Worm (Caenorhabditis elegans): Measurements from ENCODE around the gene Y14H12B.1.
A peak's percentile ranks its signal among the peaks of the same experiment; 100 is the strongest.

The Y14H12B.1 gene

DNA sequence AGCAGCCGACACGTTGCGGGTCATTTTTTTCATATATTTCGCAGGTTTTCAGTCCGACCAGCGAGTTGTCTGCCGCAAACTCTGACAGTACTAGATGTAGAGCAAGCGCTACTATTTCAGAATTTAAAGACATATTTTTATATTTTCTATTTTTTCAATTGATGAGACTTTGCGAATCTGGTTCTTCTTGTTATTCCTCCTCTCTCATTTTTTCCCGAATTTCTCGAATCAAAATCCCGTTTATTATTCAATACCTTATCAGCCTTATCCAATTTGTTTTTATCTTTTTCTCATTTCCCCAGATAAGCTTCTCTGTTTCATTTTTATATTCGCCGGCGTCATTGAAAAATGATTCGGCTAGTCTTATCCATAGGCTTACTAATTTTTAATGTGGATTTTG is 41.7 kb downstream of the Y14H12B.1 start, which contains the start of gene dos-2:
Gene dos-2 (plus strand): TSS at position 301 of the 400 bp plus-strand sequence.
- TF ChIP-seq efl-1 (GFP tag; optimal IDR thresholded peaks at IDR 0.05) (no peak), F52B5.7 (tag; optimal IDR thresholded peaks at IDR 0.05) (no peak), akir-1 (GFP tag; optimal IDR thresholded peaks at IDR 0.05) (no peak), mel-28 (tag; optimal IDR thresholded peaks at IDR 0.05; ENCODE audit: borderline replicate concordance) (no peak), aptf-3 (GFP tag; IDR thresholded peaks at IDR 0.05) (no peak), ceh-100 (GFP tag; IDR thresholded peaks at IDR 0.05) (no peak), Y53G8AR.9 (GFP tag; conservative IDR thresholded peaks at IDR 0.05) (no peak), F23B12.7 (tag; optimal IDR thresholded peaks at IDR 0.05; ENCODE audit: insufficient read depth) (no peak), sdz-38 (tag; optimal IDR thresholded peaks at IDR 0.05) (no peak), nhr-90 (tag; optimal IDR thresholded peaks at IDR 0.05) (no peak), bed-2 (GFP tag; IDR thresholded peaks at IDR 0.05) (no peak), let-526 (GFP tag; IDR thresholded peaks at IDR 0.05) (no peak), ztf-18 (tag; optimal IDR thresholded peaks at IDR 0.05) (no peak), nhr-80 (tag; optimal IDR thresholded peaks at IDR 0.05) (no peak), Y95B8A.8 (GFP tag; IDR thresholded peaks at IDR 0.05) (no peak), nfyb-1 (GFP tag; IDR thresholded peaks at IDR 0.05) (no peak), hmg-1.2 (GFP tag; IDR thresholded peaks at IDR 0.05) (no peak), mxl-1 (tag; optimal IDR thresholded peaks at IDR 0.05) (no peak), F49E8.2 (tag; optimal IDR thresholded peaks at IDR 0.05; ENCODE audit: insufficient read depth) (no peak), lin-40 (tag; optimal IDR thresholded peaks at IDR 0.05) (no peak)

DNA sequence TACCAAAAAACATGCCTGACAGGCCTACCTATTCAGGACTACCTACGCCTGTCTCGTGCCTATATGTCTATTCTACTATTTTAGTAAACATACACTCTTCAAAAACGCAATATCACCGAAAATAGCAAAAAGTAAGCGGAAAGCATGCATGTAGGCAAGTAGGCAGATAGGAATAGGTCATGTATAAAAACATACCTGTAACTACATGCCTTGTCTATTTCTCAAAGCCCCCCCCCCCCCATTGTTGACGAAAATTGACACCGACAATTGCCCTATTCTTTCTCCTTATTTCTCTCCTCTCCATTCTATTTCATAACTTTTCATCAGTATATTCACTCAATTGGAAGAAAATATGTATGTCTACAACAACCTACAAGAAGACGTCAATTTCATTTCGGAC is 44.0 kb downstream of the Y14H12B.1 start:
- TF ChIP-seq egl-18 (GFP tag; IDR thresholded peaks at IDR 0.05) = no peak
- TF ChIP-seq nhr-90 (tag; optimal IDR thresholded peaks at IDR 0.05) = no peak
- no peak for TF ChIP-seq tlf-1 (GFP tag; optimal IDR thresholded peaks at IDR 0.05)
- no peak for TF ChIP-seq snpc-4 (GFP tag; optimal IDR thresholded peaks at IDR 0.05)
- no peak for TF ChIP-seq snpc-4 (tag; optimal IDR thresholded peaks at IDR 0.05)
- no peak for TF ChIP-seq F22D6.2 (tag; optimal IDR thresholded peaks at IDR 0.05)
- TF ChIP-seq ama-1 (optimal IDR thresholded peaks at IDR 0.05) = no peak
- no peak for TF ChIP-seq ama-1 (GFP tag; optimal IDR thresholded peaks at IDR 0.05)
- no peak for TF ChIP-seq fkh-3 (tag; optimal IDR thresholded peaks at IDR 0.05)
- no peak for TF ChIP-seq tbx-9 (tag; optimal IDR thresholded peaks at IDR 0.05; ENCODE audit: borderline replicate concordance)
- no peak for TF ChIP-seq snpc-1.1 (tag; optimal IDR thresholded peaks at IDR 0.05; ENCODE audit: insufficient read depth)
- TF ChIP-seq nhr-27 (tag; optimal IDR thresholded peaks at IDR 0.05) = no peak

DNA sequence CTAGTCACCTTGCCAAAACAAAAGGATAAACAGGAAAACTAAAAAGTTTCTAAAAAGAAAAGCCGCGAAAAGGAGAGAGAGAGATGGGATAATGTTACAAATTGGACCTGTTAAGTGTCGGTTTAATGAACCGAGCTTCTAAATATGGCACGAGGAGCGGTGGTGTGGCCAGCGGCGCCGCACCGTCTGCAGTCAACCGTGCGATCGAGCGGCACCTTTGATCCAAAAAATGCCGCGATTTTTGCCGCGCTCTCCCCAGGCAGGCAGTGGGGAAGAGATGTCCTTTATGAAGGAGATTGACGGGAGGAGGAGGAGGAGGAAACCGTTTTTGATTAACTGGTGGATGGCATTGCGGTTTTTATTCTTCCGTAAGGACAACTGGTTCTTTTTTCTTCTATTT is 46.1 kb downstream of the Y14H12B.1 start:
- TF ChIP-seq zfh-2 (GFP tag; conservative IDR thresholded peaks at IDR 0.05) (peak; percentile 55; the same call in 1 of the 2 replicates), egrh-3 (GFP tag; IDR thresholded peaks at IDR 0.05) (peak; percentile 15; the same call in 1 of the 2 replicates), sdz-38 (tag; optimal IDR thresholded peaks at IDR 0.05) (no peak), rcor-1 (GFP tag; IDR thresholded peaks at IDR 0.05) (no peak)

DNA sequence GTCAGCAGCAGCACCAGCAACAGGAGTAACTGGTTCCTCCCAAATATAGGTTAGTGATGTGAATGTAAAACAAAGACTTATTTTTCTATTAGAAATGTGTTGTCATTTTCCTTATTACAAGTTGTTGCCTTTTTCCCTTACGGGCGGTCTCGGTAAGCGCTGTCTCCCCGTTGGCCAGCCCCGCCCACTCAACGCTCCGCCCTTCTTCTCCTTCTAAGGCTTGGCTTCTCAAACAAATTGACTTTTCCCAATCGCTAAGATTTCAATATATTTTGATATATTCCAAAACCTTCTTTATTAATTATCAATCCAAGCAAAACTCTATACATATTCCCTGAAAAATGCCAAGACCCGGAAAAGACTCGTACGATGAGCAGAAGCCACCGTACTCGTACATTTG is 48.1 kb downstream of the Y14H12B.1 start, which contains the start of gene lin-31:
Gene lin-31 (plus strand): TSS at position 237 of the 400 bp plus-strand sequence.
- TF ChIP-seq F55B11.4 (tag; optimal IDR thresholded peaks at IDR 0.05; ENCODE audit: borderline replicate concordance, insufficient read depth) = no peak
- 0 out of 2 replicates have a peak, but pooled peaks have one; percentile 7 for TF ChIP-seq zfh-2 (GFP tag; conservative IDR thresholded peaks at IDR 0.05)

Data from whole organism, young adult.